Worm (Caenorhabditis elegans) whole organism, midembryonic: ENCODE data around the gene spl-2.

Source experiments
- T22C8.4 ChIP-seq: fragments of 200-800 bp; sonication (Bioruptor generic); IDR thresholded peaks from 2 replicates; pipeline ENCODE4 v1.3.6; 2022; ENCODE audit warnings: missing genetic modification characterization, missing compliant biosample characterization
- cog-1 ChIP-seq: sonication (generic microtip); optimal IDR thresholded peaks from 2 replicates; lab custom pipeline; 2016; ENCODE audit warnings: missing genetic modification characterization, missing compliant biosample characterization
- flt-1 ChIP-seq: fragments of 200-800 bp; sonication (Bioruptor generic); IDR thresholded peaks from 2 replicates; pipeline ENCODE4 v1.3.6; 2022; ENCODE audit warnings: missing genetic modification characterization, missing compliant biosample characterization
- klf-2 ChIP-seq: fragments of 200-800 bp; sonication (Bioruptor generic); conservative IDR thresholded peaks from 2 replicates; pipeline ENCODE4 v1.3.6; 2022; ENCODE audit warnings: missing genetic modification reagents, missing genetic modification characterization, missing compliant biosample characterization
- med-1 ChIP-seq: sonication (generic microtip); optimal IDR thresholded peaks from 2 replicates; lab custom pipeline; 2017; ENCODE audit warnings: missing genetic modification characterization, mild to moderate bottlenecking, missing compliant biosample characterization, antibody characterized with exemption, missing genetic modification reagents; ENCODE audit not compliant: insufficient read depth
- ref-1 ChIP-seq: fragments of 200-800 bp; sonication (Bioruptor generic); conservative IDR thresholded peaks from 2 replicates; pipeline ENCODE4 v1.3.6; 2022; ENCODE audit warnings: missing genetic modification reagents, missing genetic modification characterization, missing compliant biosample characterization
- tab-1 ChIP-seq: fragments of 200-800 bp; sonication (Bioruptor generic); IDR thresholded peaks from 2 replicates; pipeline ENCODE4 v1.3.6; 2022; ENCODE audit warnings: missing genetic modification characterization, missing compliant biosample characterization
- ztf-23 ChIP-seq: fragments of 200-800 bp; sonication (Bioruptor generic); IDR thresholded peaks from 2 replicates; pipeline ENCODE4 v1.3.6; 2022; ENCODE audit warnings: missing genetic modification reagents, missing genetic modification characterization, missing compliant biosample characterization
- ztf-29 ChIP-seq: fragments of 200-800 bp; sonication (Bioruptor generic); IDR thresholded peaks from 2 replicates; pipeline ENCODE4 v1.3.6; 2022; ENCODE audit warnings: missing genetic modification reagents, missing genetic modification characterization, missing compliant biosample characterization

DNA sequence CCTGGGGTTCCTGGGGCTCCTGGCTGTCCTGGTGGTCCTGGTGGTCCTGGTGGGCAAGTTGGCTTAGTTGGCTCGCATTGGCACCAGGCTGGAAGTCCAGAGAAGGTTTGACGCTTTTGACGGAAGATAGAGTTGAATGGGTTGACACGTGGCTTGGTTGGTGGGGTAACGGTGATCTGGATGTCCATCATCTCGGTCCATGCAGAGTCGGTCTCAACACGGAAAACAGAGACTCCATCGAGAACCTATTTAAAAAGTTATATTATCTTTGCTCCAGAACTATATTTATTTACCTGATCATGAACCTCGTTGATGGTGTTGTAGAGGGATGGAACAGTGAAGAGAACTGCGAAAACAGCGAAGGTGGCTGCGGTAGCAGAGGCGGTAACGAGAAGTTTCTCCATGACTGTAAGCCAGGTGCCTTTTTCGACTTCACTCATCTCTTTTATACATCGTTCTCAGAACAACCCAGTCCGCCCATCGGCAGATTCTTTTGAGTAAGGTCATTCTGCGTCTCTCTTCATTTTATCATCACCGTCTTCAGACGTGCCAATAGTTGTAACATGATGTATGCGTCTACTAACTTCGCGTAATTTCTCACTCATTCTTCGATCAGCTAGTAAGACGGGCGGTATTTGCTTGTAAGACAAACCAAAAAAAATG is 13.7 kb upstream of the spl-2 start, which contains the start of gene col-144:
- no peak for TF ChIP-seq ztf-23
- TF ChIP-seq med-1 (GFP tag; lab: Kevin White, UChicago) = no peak
- no peak for TF ChIP-seq T22C8.4 (GFP tag; lab: Robert Waterston, UW)
- TF ChIP-seq klf-2 = no peak
- no peak for TF ChIP-seq cog-1
- no peak for TF ChIP-seq ztf-29 (GFP tag; lab: Robert Waterston, UW)
- no peak for TF ChIP-seq flt-1 (GFP tag; lab: Robert Waterston, UW)
- TF ChIP-seq ref-1 = no peak
- TF ChIP-seq tab-1 (GFP tag; lab: Robert Waterston, UW) = no peak
